Worm (Caenorhabditis elegans): ENCODE data around the gene lido-17.

The lido-17 gene

DNA sequence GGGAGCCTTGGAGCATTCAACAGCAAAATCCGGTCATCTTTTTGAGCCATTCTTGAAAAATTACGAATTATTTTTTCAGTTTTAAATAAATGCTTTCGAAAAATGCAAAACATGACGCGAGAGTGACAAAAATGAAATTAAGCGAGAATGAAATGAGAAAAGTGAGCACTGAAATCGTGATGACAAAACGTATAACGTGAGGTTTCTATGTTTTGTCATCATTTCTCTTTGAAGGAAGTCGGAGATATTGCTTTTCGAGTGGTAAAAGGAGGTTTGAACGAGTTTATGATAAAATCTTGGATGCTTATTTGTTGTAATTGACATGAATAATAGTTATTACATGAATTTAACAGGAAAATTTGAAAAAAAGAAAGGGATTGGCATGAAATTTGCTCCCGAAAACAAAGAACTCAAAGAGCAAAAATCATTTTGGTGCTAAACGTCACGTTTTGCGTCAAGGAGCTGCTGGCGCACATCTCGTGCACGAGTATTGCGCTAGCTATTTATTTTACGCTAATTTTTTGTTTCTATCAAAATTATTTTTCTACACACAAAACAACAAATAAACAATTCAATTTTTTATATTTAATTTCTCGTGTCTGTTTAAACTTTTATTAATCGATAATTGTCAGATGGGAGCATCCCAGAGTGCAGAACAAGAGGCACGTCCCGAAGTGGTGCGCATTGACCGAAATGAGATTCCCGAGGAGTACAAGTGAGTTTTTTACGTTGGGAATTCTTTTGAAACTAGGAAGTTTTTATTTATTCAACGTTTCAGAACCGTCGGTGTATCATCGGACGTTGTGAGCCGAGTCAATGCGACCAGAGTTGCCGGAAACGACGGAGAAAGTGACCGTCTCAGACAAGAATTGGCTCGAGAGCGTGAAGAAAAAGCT, 24.0 kb upstream of the lido-17 start, which contains the start of the genes gss-1 and chch-3:
Gene gss-1, minus strand, starts transcription at position 51 of the 896 bp plus-strand sequence.
Gene chch-3, plus strand, starts transcription at position 633 of the 896 bp plus-strand sequence.
- TF ChIP-seq dao-5 (tag; optimal IDR thresholded peaks at IDR 0.05) (no peak), him-1 (tag; optimal IDR thresholded peaks at IDR 0.05) (no peak), W03F9.2 (tag; optimal IDR thresholded peaks at IDR 0.05) (peak; percentile 81)

DNA sequence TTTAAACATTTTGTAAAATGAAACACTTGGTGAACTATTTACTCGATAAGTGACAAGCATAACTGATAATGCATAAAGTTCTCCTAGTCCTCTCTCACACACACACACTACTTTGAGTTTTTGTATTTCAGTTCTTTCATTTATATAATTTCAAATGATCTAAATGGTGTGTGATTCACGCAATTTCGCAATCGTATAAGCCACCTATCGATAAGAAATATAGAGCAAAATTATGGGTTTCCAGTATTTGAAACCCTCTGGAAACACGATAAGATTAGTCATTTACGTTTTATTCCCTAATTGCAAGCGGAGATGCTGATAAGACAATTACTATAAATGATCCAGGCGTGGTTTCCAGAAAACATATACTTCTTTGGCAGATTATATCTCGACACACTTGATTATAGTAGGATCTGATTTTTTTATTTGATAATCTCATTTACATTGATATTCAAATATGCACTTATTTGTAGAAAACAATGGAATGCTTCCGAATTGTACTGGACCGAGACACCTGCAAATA, 19.5 kb upstream of the lido-17 start, which contains the start of gene arrd-3:
Gene arrd-3, plus strand, starts transcription at position 473 of the 523 bp plus-strand sequence.
- no peak for TF ChIP-seq W03F9.2 (tag; optimal IDR thresholded peaks at IDR 0.05)
- no peak for TF ChIP-seq him-1 (tag; optimal IDR thresholded peaks at IDR 0.05)
- TF ChIP-seq dao-5 (tag; optimal IDR thresholded peaks at IDR 0.05): no peak

DNA sequence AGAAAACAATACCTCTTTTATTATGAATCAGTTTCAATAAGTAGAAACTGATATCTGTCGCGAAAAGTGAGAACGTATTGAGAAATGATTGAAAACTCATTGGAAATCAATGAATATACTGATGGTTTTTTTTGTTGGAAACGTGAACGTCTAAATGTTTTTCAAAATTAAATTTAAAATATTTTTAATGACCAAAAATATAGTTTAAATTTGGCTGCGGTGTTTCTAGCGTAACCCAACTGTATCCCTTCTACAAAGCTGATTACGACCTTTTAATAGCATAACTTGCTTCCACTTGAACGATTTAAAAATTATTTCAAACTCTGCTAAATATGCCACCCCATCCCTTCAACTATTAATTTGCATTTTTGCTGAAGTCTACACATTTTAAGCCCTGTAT, 18.9 kb upstream of the lido-17 start, which contains the start of gene M176.9:
Gene M176.9, minus strand, starts transcription at position 101 of the 400 bp plus-strand sequence.
- TF ChIP-seq him-1 (tag; optimal IDR thresholded peaks at IDR 0.05) (no peak), dao-5 (tag; optimal IDR thresholded peaks at IDR 0.05) (no peak), W03F9.2 (tag; optimal IDR thresholded peaks at IDR 0.05) (no peak)

DNA sequence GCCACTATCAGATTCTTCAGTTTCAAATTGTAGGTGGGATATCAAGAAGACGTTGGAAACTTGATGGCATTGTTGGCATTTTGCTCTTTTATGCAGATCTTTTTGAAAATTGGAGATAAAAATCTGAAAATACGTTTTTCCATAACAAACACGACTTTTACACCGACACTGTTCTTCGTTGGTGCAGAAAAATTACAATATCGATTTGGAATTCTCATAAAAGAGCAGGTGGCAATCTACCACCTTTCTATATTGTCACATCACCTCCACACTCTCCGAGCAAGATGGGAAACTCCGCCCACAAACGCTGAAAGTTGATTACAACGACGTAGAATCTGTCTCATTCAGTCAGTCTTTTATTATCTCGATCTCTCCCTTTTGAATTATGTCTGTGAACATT, 14.8 kb upstream of the lido-17 start, which contains the start of gene arrd-2:
Gene arrd-2, plus strand, starts transcription at position 301 of the 400 bp plus-strand sequence.
- TF ChIP-seq W03F9.2 (tag; optimal IDR thresholded peaks at IDR 0.05): no peak
- TF ChIP-seq dao-5 (tag; optimal IDR thresholded peaks at IDR 0.05): no peak
- TF ChIP-seq him-1 (tag; optimal IDR thresholded peaks at IDR 0.05): no peak

DNA sequence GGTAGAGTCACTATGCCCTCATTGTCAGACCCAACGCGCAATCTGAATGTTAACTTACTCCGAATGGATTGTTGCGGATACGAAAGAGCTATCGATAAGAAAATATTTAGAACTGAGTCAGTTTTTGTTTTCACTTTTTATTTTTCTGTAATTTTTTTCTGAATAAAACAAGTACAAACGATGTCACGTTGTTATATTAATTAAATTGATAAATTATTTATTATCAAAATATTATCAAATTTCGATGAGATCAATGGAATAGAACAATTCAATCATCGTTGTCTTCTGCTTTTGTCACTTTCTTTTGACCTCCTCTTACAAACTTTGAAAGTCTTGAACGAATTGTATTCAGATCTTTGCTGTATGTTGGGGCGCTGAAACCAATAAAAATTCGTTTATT, 14.4 kb upstream of the lido-17 start, which contains the start of gene mpz-6:
Gene mpz-6, minus strand, starts transcription at position 101 of the 400 bp plus-strand sequence.
- TF ChIP-seq W03F9.2 (tag; optimal IDR thresholded peaks at IDR 0.05) (no peak), him-1 (tag; optimal IDR thresholded peaks at IDR 0.05) (no peak)

DNA sequence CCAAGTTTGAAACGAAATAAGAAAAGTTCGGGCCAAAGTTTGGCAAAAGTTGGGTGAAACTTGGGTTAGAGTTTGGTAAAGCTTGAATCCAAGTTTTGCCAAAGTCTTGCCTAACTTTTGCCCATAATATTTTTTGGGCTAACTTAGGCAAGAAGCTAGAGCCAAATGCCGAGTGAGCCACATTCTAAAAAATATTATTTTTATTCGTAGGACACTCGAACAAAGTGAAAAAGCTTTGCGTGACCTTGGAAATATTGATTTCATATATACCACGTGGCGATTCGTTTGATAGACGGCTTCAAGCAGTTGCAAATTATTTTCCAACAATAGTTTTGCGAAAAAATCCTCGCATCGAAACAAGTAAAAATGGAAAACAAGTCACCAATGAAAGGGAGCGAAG, 11.2 kb upstream of the lido-17 start, which contains the start of gene Y51B9A.5:
Gene Y51B9A.5, plus strand, starts transcription at position 301 of the 400 bp plus-strand sequence.
- TF ChIP-seq him-1 (tag; optimal IDR thresholded peaks at IDR 0.05) (no peak), W03F9.2 (tag; optimal IDR thresholded peaks at IDR 0.05) (no peak), dao-5 (tag; optimal IDR thresholded peaks at IDR 0.05) (no peak)

DNA sequence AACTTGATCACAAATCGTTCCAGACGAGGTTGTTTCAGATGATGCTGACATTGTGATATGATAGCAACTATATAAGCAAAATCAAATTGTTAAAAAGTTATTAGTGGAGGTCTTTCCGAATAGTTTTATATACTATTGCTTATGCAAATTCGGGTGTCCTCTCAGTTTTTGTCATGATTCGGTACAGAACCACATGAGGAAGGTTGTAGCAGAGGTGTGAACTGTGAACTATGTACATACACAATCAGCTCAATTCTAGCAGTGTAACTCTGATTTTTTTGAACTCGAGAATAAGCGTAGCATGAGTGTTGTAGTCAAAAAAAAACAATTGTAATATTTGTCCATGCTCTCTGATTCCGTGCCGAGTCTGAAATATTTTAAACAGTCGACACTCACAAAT, 10.5 kb upstream of the lido-17 start, which contains the start of gene Y51B9A.6:
Gene Y51B9A.6, minus strand, starts transcription at position 101 of the 400 bp plus-strand sequence.
- TF ChIP-seq him-1 (tag; optimal IDR thresholded peaks at IDR 0.05) (no peak), dao-5 (tag; optimal IDR thresholded peaks at IDR 0.05) (no peak), W03F9.2 (tag; optimal IDR thresholded peaks at IDR 0.05) (no peak)

DNA sequence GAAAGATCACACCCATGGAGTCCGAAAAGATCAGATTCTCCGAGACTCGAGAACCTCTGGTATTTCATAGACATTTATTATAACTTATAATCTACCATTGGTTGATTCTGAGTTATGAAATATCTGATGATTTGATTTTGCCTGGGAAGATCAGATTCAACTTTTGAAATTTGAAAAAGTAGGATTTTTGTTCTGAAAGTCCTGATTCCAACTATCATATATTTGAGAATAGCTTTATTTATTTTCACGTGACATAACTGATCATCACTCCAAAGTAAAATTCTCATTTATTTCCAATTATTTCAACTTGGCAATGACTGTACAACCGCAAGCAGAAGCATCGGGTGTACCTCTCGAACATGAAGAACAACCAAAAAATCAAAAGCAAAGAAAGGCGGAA, 7.1 kb upstream of the lido-17 start, which contains the start of gene Y51B9A.7:
Gene Y51B9A.7, plus strand, starts transcription at position 301 of the 400 bp plus-strand sequence.
- TF ChIP-seq W03F9.2 (tag; optimal IDR thresholded peaks at IDR 0.05): no peak
- no peak for TF ChIP-seq dao-5 (tag; optimal IDR thresholded peaks at IDR 0.05)
- no peak for TF ChIP-seq him-1 (tag; optimal IDR thresholded peaks at IDR 0.05)

DNA sequence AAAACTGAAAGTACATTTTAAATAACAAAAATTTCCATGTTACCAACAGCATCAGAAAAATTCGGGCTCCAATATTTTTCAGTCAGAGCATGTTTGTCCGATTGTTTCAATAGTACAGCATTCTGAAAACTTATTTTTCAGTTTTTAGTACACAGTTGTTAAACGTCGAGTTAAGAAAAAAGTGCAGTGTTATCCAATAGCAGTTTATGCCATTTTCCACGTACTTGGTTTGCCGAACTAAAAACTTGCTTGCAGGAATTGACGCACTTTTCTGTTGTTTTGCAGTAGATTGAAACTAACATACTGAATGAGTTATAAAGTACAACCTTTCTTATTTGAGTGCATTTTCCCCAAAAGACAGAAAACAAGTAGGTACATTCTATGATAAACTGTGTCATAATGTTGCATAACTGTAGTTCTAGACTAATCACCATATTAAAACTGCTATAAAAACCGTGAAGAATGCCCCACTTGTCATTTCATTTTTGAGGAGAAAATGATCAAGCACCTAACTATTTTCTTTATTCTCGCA, 5.8 kb upstream of the lido-17 start, which contains the start of the genes Y51B9A.14 and Y51B9A.8:
Gene Y51B9A.14, minus strand, starts transcription at position 101 of the 532 bp plus-strand sequence.
Gene Y51B9A.8, plus strand, starts transcription at position 482 of the 532 bp plus-strand sequence.
- TF ChIP-seq W03F9.2 (tag; optimal IDR thresholded peaks at IDR 0.05) (no peak), him-1 (tag; optimal IDR thresholded peaks at IDR 0.05) (no peak), dao-5 (tag; optimal IDR thresholded peaks at IDR 0.05) (no peak)

DNA sequence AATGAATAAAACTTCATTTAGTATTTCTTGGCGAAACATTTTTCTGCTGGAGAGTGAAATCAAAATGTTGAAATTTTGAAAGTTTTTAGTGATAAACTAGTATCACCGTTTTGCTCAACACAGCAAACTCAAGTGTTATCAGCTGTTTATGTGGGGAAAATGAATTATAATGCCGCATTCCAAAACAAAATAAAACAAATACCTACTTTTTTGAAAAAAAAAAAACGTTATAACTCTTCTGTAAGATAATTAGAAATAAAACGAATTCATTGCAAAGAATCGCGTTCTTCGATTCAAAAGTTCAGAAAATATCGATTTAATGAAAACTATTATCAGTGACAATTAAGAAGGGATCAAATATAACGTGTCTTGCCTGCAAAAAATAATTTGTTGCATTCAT, 4.9 kb upstream of the lido-17 start, which contains the start of gene Y51B9A.9:
Gene Y51B9A.9, minus strand, starts transcription at position 101 of the 400 bp plus-strand sequence.
- TF ChIP-seq dao-5 (tag; optimal IDR thresholded peaks at IDR 0.05) (no peak), him-1 (tag; optimal IDR thresholded peaks at IDR 0.05) (no peak), W03F9.2 (tag; optimal IDR thresholded peaks at IDR 0.05) (no peak)

DNA sequence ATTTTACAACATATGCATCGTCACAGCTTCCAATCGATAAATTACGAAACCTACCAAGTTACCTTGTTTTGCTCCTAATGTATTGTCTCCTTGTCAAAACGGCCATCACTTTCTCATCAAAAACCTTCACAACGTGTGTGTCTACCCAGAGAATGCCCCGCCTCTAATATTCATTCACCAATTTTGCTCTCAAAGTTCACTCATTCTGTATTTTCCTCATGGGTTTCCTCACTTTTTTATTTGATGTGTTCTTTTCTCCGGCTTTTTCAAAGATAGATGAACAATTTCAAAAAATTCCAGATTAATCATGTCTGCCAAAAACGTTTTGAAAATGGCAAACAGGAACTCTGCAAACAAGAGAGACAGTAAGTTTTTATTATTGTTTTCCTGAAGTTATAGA, 7.4 kb downstream of the lido-17 start, which contains the start of gene C06C3.7:
Gene C06C3.7, plus strand, starts transcription at position 301 of the 400 bp plus-strand sequence.
- TF ChIP-seq him-1 (tag; optimal IDR thresholded peaks at IDR 0.05) (no peak), dao-5 (tag; optimal IDR thresholded peaks at IDR 0.05) (no peak), W03F9.2 (tag; optimal IDR thresholded peaks at IDR 0.05) (no peak)

DNA sequence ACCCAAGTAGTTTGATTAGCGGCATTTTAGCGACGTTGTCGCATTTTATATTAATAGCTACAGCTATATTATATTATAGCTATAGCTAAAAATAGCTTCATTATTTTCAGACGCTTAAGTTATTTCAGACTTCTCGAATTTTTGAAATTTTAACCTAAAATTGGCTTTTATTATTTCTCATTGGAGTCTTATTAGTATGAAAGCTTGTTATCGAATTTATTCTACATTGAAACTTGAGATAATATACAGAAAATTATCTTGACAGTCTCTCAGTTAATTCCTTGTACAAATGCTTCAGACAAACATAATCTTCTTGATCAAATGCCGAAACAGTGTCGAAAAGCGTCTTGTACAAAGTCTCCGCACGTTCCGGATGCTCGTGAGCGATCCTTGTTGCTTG, 12.8 kb downstream of the lido-17 start, which contains the start of gene srh-48:
Gene srh-48, plus strand, starts transcription at position 301 of the 400 bp plus-strand sequence.
- TF ChIP-seq W03F9.2 (tag; optimal IDR thresholded peaks at IDR 0.05) (no peak), dao-5 (tag; optimal IDR thresholded peaks at IDR 0.05) (no peak), him-1 (tag; optimal IDR thresholded peaks at IDR 0.05) (no peak)

DNA sequence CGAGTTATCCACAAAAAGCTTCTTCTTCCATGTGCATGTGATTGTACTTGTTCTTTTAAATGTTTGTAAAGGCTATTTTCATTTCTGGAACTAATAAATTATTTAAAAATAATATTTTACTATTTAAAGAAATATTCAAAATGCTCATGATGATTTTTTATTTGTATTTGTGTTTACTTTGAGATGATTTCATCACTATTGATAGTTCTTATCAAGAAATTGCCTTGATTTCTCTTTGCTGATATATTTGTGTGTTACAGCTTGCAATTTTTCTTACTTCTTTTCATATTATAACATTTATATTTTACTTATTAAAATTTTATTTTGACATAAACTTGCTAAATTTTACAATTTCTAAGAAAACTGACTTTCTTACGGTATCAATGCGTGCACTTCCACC, 14.4 kb downstream of the lido-17 start:
- no peak for TF ChIP-seq him-1 (tag; optimal IDR thresholded peaks at IDR 0.05)
- no peak for TF ChIP-seq W03F9.2 (tag; optimal IDR thresholded peaks at IDR 0.05)
- TF ChIP-seq dao-5 (tag; optimal IDR thresholded peaks at IDR 0.05): no peak
